Worm (Caenorhabditis elegans): ENCODE data around the gene F54B3.1.
A peak's percentile ranks its signal among the peaks of the same experiment; 100 is the strongest.

Gene F54B3.1

ce11 chrII:10250966-10251365 is at the start of gene F54B3.1:
F54B3.1 (plus strand) TSS chrII:10251266.
- TF ChIP-seq pros-1 (tag; optimal IDR thresholded peaks at IDR 0.05) (no peak), pat-9 (tag; optimal IDR thresholded peaks at IDR 0.05) (no peak), dve-1 (tag; optimal IDR thresholded peaks at IDR 0.05) (no peak), C08G9.2 (tag; optimal IDR thresholded peaks at IDR 0.05) (no peak)

DNA sequence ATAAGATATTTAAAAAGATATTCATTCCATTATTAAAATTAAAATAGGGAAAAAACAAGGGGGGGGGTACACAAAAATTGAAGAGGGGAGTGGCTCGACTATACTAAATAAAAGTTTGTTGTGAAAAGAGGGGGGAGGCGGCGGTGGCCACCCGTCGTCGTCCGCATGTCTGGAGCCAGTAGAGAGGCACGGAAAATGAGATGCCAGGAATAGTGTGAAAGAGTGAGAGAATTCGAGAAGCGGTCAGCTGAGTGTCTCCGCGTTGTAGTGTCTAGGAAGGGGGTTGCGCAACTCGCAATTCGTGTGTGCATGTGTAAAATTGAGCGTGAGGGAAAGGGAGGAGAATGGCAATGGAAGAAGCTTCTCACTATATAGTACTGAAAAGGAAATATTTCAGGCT is 48.8 kb upstream of the F54B3.1 start:
- TF ChIP-seq fkh-6 (tag; optimal IDR thresholded peaks at IDR 0.05) (peak; percentile 47), ref-2 (tag; optimal IDR thresholded peaks at IDR 0.05) (peak; percentile 64), pqm-1 (tag; optimal IDR thresholded peaks at IDR 0.05) (no peak), ceh-34 (tag; optimal IDR thresholded peaks at IDR 0.05) (peak; percentile 61), dmd-4 (tag; optimal IDR thresholded peaks at IDR 0.05; ENCODE audit: borderline replicate concordance) (no peak), ztf-16 (tag; optimal IDR thresholded peaks at IDR 0.05) (no peak), pha-4 (tag; optimal IDR thresholded peaks at IDR 0.05) (no peak), nfya-1 (tag; optimal IDR thresholded peaks at IDR 0.05) (peak; percentile 79), hlh-8 (tag; optimal IDR thresholded peaks at IDR 0.05) (peak; percentile 51), sox-4 (tag; optimal IDR thresholded peaks at IDR 0.05) (no peak), che-1 (tag; optimal IDR thresholded peaks at IDR 0.05) (no peak), ets-4 (tag; optimal IDR thresholded peaks at IDR 0.05) (peak; percentile 31), ceh-18 (tag; optimal IDR thresholded peaks at IDR 0.05) (peak; percentile 31), sdc-2 (tag; optimal IDR thresholded peaks at IDR 0.05) (no peak), tbx-2 (tag; optimal IDR thresholded peaks at IDR 0.05) (peak; percentile 69), syd-9 (tag; optimal IDR thresholded peaks at IDR 0.05) (peak; percentile 23), hlh-30 (tag; optimal IDR thresholded peaks at IDR 0.05; ENCODE audit: insufficient read depth) (peak; percentile 81), ceh-19 (GFP tag; optimal IDR thresholded peaks at IDR 0.05) (peak; percentile 70), elt-2 (tag; optimal IDR thresholded peaks at IDR 0.05) (peak; percentile 10), madf-2 (tag; optimal IDR thresholded peaks at IDR 0.05) (peak; percentile 37), ceh-31 (tag; optimal IDR thresholded peaks at IDR 0.05) (peak; percentile 80), unc-55 (GFP tag; optimal IDR thresholded peaks at IDR 0.05) (peak; percentile 52), ceh-30 (tag; optimal IDR thresholded peaks at IDR 0.05) (no peak), hlh-6 (tag; optimal IDR thresholded peaks at IDR 0.05) (no peak), ceh-48 (tag; optimal IDR thresholded peaks at IDR 0.05) (no peak), unc-3 (GFP tag; conservative IDR thresholded peaks at IDR 0.05) (no peak), unc-3 (tag; optimal IDR thresholded peaks at IDR 0.05) (no peak), unc-42 (tag; optimal IDR thresholded peaks at IDR 0.05) (peak; percentile 59), ttx-3 (tag; optimal IDR thresholded peaks at IDR 0.05) (no peak), rnt-1 (tag; optimal IDR thresholded peaks at IDR 0.05) (peak; percentile 14), hlh-13 (GFP tag; optimal IDR thresholded peaks at IDR 0.05) (peak; percentile 4), hlh-15 (tag; optimal IDR thresholded peaks at IDR 0.05) (no peak), ceh-2 (tag; optimal IDR thresholded peaks at IDR 0.05) (peak; percentile 9), ceh-14 (tag; optimal IDR thresholded peaks at IDR 0.05) (peak; percentile 49), ceh-22 (tag; optimal IDR thresholded peaks at IDR 0.05) (no peak)

DNA sequence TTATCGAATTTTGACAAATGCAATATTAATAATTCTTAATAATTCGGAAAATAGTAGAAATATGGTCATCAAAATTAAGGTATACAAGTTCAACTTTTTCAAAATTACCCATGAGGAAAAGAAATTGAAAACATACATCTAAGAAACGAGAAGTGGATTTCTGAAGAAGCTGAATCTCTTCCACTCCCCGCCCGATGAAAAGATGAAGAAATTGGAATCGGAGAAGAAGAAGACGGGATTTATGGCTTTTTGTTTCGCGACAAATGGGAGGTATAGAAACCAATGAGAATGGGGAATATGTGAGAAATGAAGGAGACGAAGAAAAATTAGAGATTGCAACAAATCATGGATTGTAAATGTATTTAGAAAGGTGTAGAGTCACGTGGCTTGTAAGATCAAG is 48.0 kb upstream of the F54B3.1 start:
- TF ChIP-seq unc-55 (GFP tag; optimal IDR thresholded peaks at IDR 0.05) (peak; percentile 11), dmd-4 (tag; optimal IDR thresholded peaks at IDR 0.05; ENCODE audit: borderline replicate concordance) (no peak), ceh-34 (tag; optimal IDR thresholded peaks at IDR 0.05) (no peak), ceh-30 (tag; optimal IDR thresholded peaks at IDR 0.05) (no peak), pros-1 (tag; optimal IDR thresholded peaks at IDR 0.05) (no peak), C38D4.7 (GFP tag; optimal IDR thresholded peaks at IDR 0.05) (no peak)

All from whole organism, late embryonic.